Worm (Caenorhabditis elegans) whole organism, L4 larva: Measurements from ENCODE around the gene nlp-80.

Experiments used
- nhr-28 ChIP-seq: fragments of 150-350 bp; optimal IDR thresholded peaks from 2 replicates; lab custom pipeline; 2014; ENCODE audit warnings: missing biosample characterization, missing genetic modification characterization
- skn-1 ChIP-seq: fragments of 150-350 bp; optimal IDR thresholded peaks from 2 replicates; lab custom pipeline; 2014; ENCODE audit warnings: missing biosample characterization, missing genetic modification characterization
- unc-39 ChIP-seq: sonication (generic microtip); optimal IDR thresholded peaks from 2 replicates; lab custom pipeline; 2017; ENCODE audit warnings: missing biosample characterization, missing genetic modification characterization

nlp-80 gene

ce11 chrV:11016846-11017553, 48.4 kb downstream of the nlp-80 start:
- TF ChIP-seq skn-1 (tag; lab: Kevin White, UChicago) (no peak), nhr-28 (tag; lab: Kevin White, UChicago) (peak; percentile 69), unc-39 (tag; lab: Kevin White, UChicago) (no peak)
